Fruit fly (Drosophila melanogaster) whole organism, prepupa: ENCODE measurements around the gene CG3149.

ENCODE experiments used
- CG3919 ChIP-seq: fragments of 200-800 bp; sonication (Bioruptor generic); optimal IDR thresholded peaks from 3 replicates; lab custom pipeline; 2016; ENCODE audit warnings: missing biosample characterization, missing genetic modification characterization
- CG8632 ChIP-seq: fragments of 200-800 bp; sonication (Bioruptor generic); optimal IDR thresholded peaks from 3 replicates; lab custom pipeline; 2016; ENCODE audit warnings: missing biosample characterization, missing genetic modification characterization
- OdsH ChIP-seq: fragments of 200-800 bp; sonication (Bioruptor generic); optimal IDR thresholded peaks from 3 replicates; lab custom pipeline; 2016; ENCODE audit warnings: missing biosample characterization, missing genetic modification characterization

DNA sequence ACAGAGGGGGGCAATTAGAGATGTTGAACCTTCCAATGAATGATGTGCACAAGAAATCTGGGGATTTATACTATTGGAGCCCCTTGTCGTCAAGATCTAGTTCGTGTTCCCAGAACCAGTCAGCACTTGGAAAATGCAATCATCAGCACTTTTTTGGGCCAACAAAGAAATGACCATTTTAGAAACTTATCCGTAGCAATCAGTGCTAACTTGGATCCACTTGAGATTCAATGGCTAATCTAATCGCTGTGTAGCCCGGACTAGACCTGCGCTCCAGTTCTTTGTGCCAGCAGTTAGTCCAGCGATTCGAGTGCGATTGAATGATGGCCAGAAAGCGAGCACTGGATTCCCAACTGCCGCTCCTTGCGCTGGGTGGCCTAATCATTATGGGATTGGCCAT lies 37.4 kb upstream of the CG3149 start, which contains the start of gene CG15773:
- TF ChIP-seq OdsH (no peak), CG8632 (GFP tag; lab: Kevin White, UChicago) (no peak), CG3919 (GFP tag; lab: Kevin White, UChicago) (no peak)
